Worm (Caenorhabditis elegans) whole organism, L3 larva: Measurements from ENCODE around the gene act-4.

ENCODE experiments used
- R02D3.7 ChIP-seq: fragments of 150-350 bp; optimal IDR thresholded peaks from 2 replicates; lab custom pipeline; 2014; ENCODE audit warnings: missing biosample characterization, missing genetic modification characterization
- ceh-16 ChIP-seq: sonication (generic microtip); optimal IDR thresholded peaks from 2 replicates; lab custom pipeline; 2017; ENCODE audit warnings: missing biosample characterization, missing genetic modification characterization
- ceh-9 ChIP-seq: sonication (generic microtip); optimal IDR thresholded peaks from 2 replicates; lab custom pipeline; 2018; ENCODE audit warnings: missing biosample characterization, missing genetic modification characterization
- egl-27 ChIP-seq: sonication (generic microtip); optimal IDR thresholded peaks from 4 replicates; lab custom pipeline; 2017; ENCODE audit warnings: missing biosample characterization, missing genetic modification reagents, missing genetic modification characterization
- fos-1 ChIP-seq: fragments of 150-350 bp; optimal IDR thresholded peaks from 2 replicates; lab custom pipeline; 2014; ENCODE audit warnings: missing biosample characterization, missing genetic modification characterization
- lin-15B ChIP-seq: fragments of 150-350 bp; optimal IDR thresholded peaks from 2 replicates; lab custom pipeline; 2014; ENCODE audit warnings: missing biosample characterization, missing genetic modification characterization
- mdl-1 ChIP-seq: fragments of 150-350 bp; optimal IDR thresholded peaks from 2 replicates; lab custom pipeline; 2014; ENCODE audit warnings: missing biosample characterization, missing genetic modification characterization
- nhr-23 ChIP-seq: fragments of 150-350 bp; optimal IDR thresholded peaks from 2 replicates; lab custom pipeline; 2014; ENCODE audit warnings: missing biosample characterization, missing genetic modification reagents, missing genetic modification characterization
- nhr-237 ChIP-seq: fragments of 150-350 bp; optimal IDR thresholded peaks from 2 replicates; lab custom pipeline; 2014; ENCODE audit warnings: missing biosample characterization, missing genetic modification characterization
- nhr-28 ChIP-seq: fragments of 150-350 bp; optimal IDR thresholded peaks from 2 replicates; lab custom pipeline; 2014; ENCODE audit warnings: missing biosample characterization, missing genetic modification characterization
- sea-2 ChIP-seq: fragments of 150-350 bp; sonication (generic microtip); optimal IDR thresholded peaks from 4 replicates; lab custom pipeline; 2014; ENCODE audit warnings: missing biosample characterization, missing genetic modification reagents, missing genetic modification characterization
- tbx-2 ChIP-seq: sonication (generic microtip); optimal IDR thresholded peaks from 2 replicates; lab custom pipeline; 2016; ENCODE audit warnings: mild to moderate bottlenecking, missing genetic modification characterization, missing compliant biosample characterization
- unc-62 ChIP-seq: fragments of 150-350 bp; sonication (generic microtip); optimal IDR thresholded peaks from 4 replicates; lab custom pipeline; 2014; ENCODE audit warnings: missing biosample characterization, missing genetic modification reagents, missing genetic modification characterization
- ztf-11 ChIP-seq: fragments of 150-350 bp; optimal IDR thresholded peaks from 2 replicates; lab custom pipeline; 2014; ENCODE audit warnings: missing biosample characterization, missing genetic modification characterization

DNA sequence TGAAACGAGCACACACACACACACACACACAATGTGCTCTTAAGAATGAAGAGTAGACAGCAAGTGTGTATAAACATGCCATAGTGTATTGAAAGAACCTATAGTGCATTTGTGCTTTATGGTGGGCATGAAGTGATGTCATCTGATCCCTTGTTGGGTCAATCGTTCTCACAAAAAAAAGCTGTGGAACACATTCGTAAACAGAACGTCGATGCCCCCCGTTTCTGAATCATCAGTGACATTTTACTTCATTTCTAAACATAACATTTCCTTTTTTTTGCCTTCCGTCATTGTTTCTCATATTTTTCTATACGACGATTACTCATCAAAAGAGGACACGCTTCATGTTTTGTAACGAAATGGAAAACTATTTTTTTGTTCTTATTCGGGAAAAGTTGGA is 1.4 kb upstream of the act-4 start:
- TF ChIP-seq fos-1 (tag; lab: Kevin White, UChicago) (no peak), mdl-1 (tag; lab: Kevin White, UChicago) (no peak), nhr-237 (tag; lab: Kevin White, UChicago) (no peak), tbx-2 (tag; lab: Kevin White, UChicago) (no peak), sea-2 (GFP tag; lab: Kevin White, UChicago) (no peak), ceh-9 (tag; lab: Kevin White, UChicago) (no peak), lin-15B (tag; lab: Kevin White, UChicago) (no peak), R02D3.7 (tag; lab: Kevin White, UChicago) (no peak), egl-27 (no peak), ceh-16 (no peak), nhr-23 (tag; lab: Kevin White, UChicago) (no peak), unc-62 (no peak), nhr-28 (tag; lab: Kevin White, UChicago) (no peak), ztf-11 (no peak)
